Worm (Caenorhabditis elegans) whole organism, L2 larva: ENCODE data around the gene F38B7.10.
"Not testable (repeated sequence)": the region's sequence is repeated elsewhere in the genome, so short reads cannot be mapped to it uniquely, and the experiment has no call there.

Source experiments
- C34F6.9 ChIP-seq: fragments of 150-350 bp; optimal IDR thresholded peaks from 2 replicates; lab custom pipeline; 2014; ENCODE audit warnings: missing biosample characterization, missing genetic modification characterization
- F13H6.1 ChIP-seq: sonication (generic microtip); optimal IDR thresholded peaks from 2 replicates; lab custom pipeline; 2016; ENCODE audit warnings: missing genetic modification characterization, missing compliant biosample characterization
- aly-2 ChIP-seq: fragments of 150-350 bp; optimal IDR thresholded peaks from 2 replicates; lab custom pipeline; 2014; ENCODE audit warnings: missing biosample characterization, missing genetic modification characterization
- blmp-1 ChIP-seq: sonication (generic microtip); optimal IDR thresholded peaks from 2 replicates; lab custom pipeline; 2017; ENCODE audit warnings: missing genetic modification characterization, mild to moderate bottlenecking, missing compliant biosample characterization, antibody characterized with exemption, moderate library complexity; ENCODE audit not compliant: insufficient read depth
- ceh-16 ChIP-seq: fragments of 150-350 bp; optimal IDR thresholded peaks from 2 replicates; lab custom pipeline; 2014; ENCODE audit warnings: missing biosample characterization, missing genetic modification characterization
- crh-2 ChIP-seq: sonication (generic microtip); optimal IDR thresholded peaks from 2 replicates; lab custom pipeline; 2017; ENCODE audit warnings: missing biosample characterization, missing genetic modification characterization
- dmd-4 ChIP-seq: sonication (generic microtip); optimal IDR thresholded peaks from 2 replicates; lab custom pipeline; 2017; ENCODE audit warnings: missing biosample characterization, missing genetic modification characterization
- egl-27 ChIP-seq: sonication (generic microtip); optimal IDR thresholded peaks from 3 replicates; lab custom pipeline; 2017; ENCODE audit warnings: missing biosample characterization, missing genetic modification reagents, missing genetic modification characterization
- elt-1 ChIP-seq: fragments of 150-350 bp; optimal IDR thresholded peaks from 2 replicates; lab custom pipeline; 2014; ENCODE audit warnings: missing biosample characterization, missing genetic modification characterization
- fos-1 ChIP-seq: fragments of 150-350 bp; optimal IDR thresholded peaks from 2 replicates; lab custom pipeline; 2014; ENCODE audit warnings: missing biosample characterization, missing genetic modification characterization
- gmeb-1 ChIP-seq: fragments of 150-350 bp; optimal IDR thresholded peaks from 2 replicates; lab custom pipeline; 2014; ENCODE audit warnings: missing biosample characterization, missing genetic modification characterization
- lin-11 ChIP-seq: fragments of 150-350 bp; sonication (generic microtip); optimal IDR thresholded peaks from 2 replicates; lab custom pipeline; 2014; ENCODE audit warnings: missing biosample characterization, missing genetic modification characterization, inconsistent platforms, mixed read lengths
- lin-13 ChIP-seq: fragments of 150-350 bp; optimal IDR thresholded peaks from 2 replicates; lab custom pipeline; 2014; ENCODE audit warnings: missing biosample characterization, missing genetic modification reagents, missing genetic modification characterization
- lin-39 ChIP-seq: fragments of 150-350 bp; optimal IDR thresholded peaks from 2 replicates; lab custom pipeline; 2014; ENCODE audit warnings: missing biosample characterization, missing genetic modification reagents, missing genetic modification characterization
- lsy-2 ChIP-seq, 2 experiments: fragments of 150-350 bp in 1 of 2; sonication (generic microtip) in 1 of 2; optimal IDR thresholded peaks; 2 replicates each; lab custom pipeline; 2014 to 2017; ENCODE audit warnings: missing biosample characterization in 2 of 2, missing genetic modification characterization in 2 of 2
- mbf-1 ChIP-seq: sonication (generic microtip); optimal IDR thresholded peaks from 2 replicates; lab custom pipeline; 2017; ENCODE audit warnings: missing biosample characterization, missing genetic modification characterization
- mdl-1 ChIP-seq, 2 experiments: fragments of 150-350 bp in 1 of 2; sonication (generic microtip) in 1 of 2; optimal IDR thresholded peaks; 2 replicates each; lab custom pipeline; 2017; ENCODE audit warnings: missing biosample characterization in 2 of 2, missing genetic modification characterization in 2 of 2
- nhr-10 ChIP-seq: sonication (generic microtip); optimal IDR thresholded peaks from 2 replicates; lab custom pipeline; 2017; ENCODE audit warnings: missing biosample characterization, missing genetic modification characterization
- nhr-12 ChIP-seq: fragments of 150-350 bp; optimal IDR thresholded peaks from 2 replicates; lab custom pipeline; 2014; ENCODE audit warnings: missing biosample characterization, missing genetic modification characterization
- nhr-129 ChIP-seq: fragments of 150-350 bp; optimal IDR thresholded peaks from 2 replicates; lab custom pipeline; 2014; ENCODE audit warnings: missing biosample characterization, missing genetic modification characterization
- nhr-21 ChIP-seq: fragments of 150-350 bp; optimal IDR thresholded peaks from 2 replicates; lab custom pipeline; 2014; ENCODE audit warnings: missing biosample characterization, missing genetic modification characterization
- nhr-237 ChIP-seq: fragments of 150-350 bp; optimal IDR thresholded peaks from 2 replicates; lab custom pipeline; 2014; ENCODE audit warnings: missing biosample characterization, missing genetic modification characterization
- nhr-25 ChIP-seq: fragments of 150-350 bp; sonication (generic microtip); optimal IDR thresholded peaks from 3 replicates; lab custom pipeline; 2014; ENCODE audit warnings: missing biosample characterization, missing genetic modification characterization
- nhr-6 ChIP-seq: fragments of 150-350 bp; optimal IDR thresholded peaks from 2 replicates; lab custom pipeline; 2014; ENCODE audit warnings: missing biosample characterization, missing genetic modification characterization
- sem-4 ChIP-seq: fragments of 150-350 bp; optimal IDR thresholded peaks from 2 replicates; lab custom pipeline; 2014; ENCODE audit warnings: missing biosample characterization, missing genetic modification reagents, missing genetic modification characterization
- skn-1 ChIP-seq: sonication (generic microtip); optimal IDR thresholded peaks from 2 replicates; lab custom pipeline; 2017; ENCODE audit warnings: missing biosample characterization, missing genetic modification characterization
- sma-3 ChIP-seq: sonication (generic microtip); optimal IDR thresholded peaks from 2 replicates; lab custom pipeline; 2016; ENCODE audit warnings: missing genetic modification reagents, missing genetic modification characterization, missing compliant biosample characterization
- sma-9 ChIP-seq, 2 experiments: fragments of 150-350 bp in 1 of 2; sonication (generic microtip) in 1 of 2; optimal IDR thresholded peaks; 2 replicates each; lab custom pipeline; 2014 to 2016; ENCODE audit warnings: missing genetic modification characterization in 2 of 2, mild to moderate bottlenecking in 1 of 2, missing biosample characterization in 1 of 2, missing compliant biosample characterization in 1 of 2, missing genetic modification reagents in 1 of 2, moderate library complexity in 1 of 2
- snpc-4 ChIP-seq: fragments of 150-350 bp; optimal IDR thresholded peaks from 2 replicates; lab custom pipeline; 2014; ENCODE audit warnings: missing biosample characterization, missing genetic modification characterization
- unc-55 ChIP-seq: fragments of 150-350 bp; sonication (generic microtip); optimal IDR thresholded peaks from 3 replicates; lab custom pipeline; 2014; ENCODE audit warnings: missing biosample characterization, missing genetic modification reagents, missing genetic modification characterization
- zag-1 ChIP-seq: fragments of 150-350 bp; optimal IDR thresholded peaks from 2 replicates; lab custom pipeline; 2014; ENCODE audit warnings: missing biosample characterization, missing genetic modification characterization
- ztf-1 ChIP-seq: fragments of 200-800 bp; sonication (Bioruptor generic); conservative IDR thresholded peaks from 2 replicates; pipeline ENCODE4 v1.3.6; 2022; ENCODE audit warnings: missing genetic modification characterization, missing compliant biosample characterization
- ztf-11 ChIP-seq: sonication (generic microtip); optimal IDR thresholded peaks from 2 replicates; lab custom pipeline; 2017; ENCODE audit warnings: missing biosample characterization, missing genetic modification characterization
- ztf-4 ChIP-seq: fragments of 150-350 bp; optimal IDR thresholded peaks from 2 replicates; lab custom pipeline; 2014; ENCODE audit warnings: missing biosample characterization, missing genetic modification characterization

Gene F38B7.10

ce11 chrV:11500980-11501379 is 44.3 kb upstream of the F38B7.10 start:
- TF ChIP-seq dmd-4 (no peak), ztf-1 (GFP tag; lab: Robert Waterston, UW) (no peak), zag-1 (tag; lab: Kevin White, UChicago) (no peak)

DNA sequence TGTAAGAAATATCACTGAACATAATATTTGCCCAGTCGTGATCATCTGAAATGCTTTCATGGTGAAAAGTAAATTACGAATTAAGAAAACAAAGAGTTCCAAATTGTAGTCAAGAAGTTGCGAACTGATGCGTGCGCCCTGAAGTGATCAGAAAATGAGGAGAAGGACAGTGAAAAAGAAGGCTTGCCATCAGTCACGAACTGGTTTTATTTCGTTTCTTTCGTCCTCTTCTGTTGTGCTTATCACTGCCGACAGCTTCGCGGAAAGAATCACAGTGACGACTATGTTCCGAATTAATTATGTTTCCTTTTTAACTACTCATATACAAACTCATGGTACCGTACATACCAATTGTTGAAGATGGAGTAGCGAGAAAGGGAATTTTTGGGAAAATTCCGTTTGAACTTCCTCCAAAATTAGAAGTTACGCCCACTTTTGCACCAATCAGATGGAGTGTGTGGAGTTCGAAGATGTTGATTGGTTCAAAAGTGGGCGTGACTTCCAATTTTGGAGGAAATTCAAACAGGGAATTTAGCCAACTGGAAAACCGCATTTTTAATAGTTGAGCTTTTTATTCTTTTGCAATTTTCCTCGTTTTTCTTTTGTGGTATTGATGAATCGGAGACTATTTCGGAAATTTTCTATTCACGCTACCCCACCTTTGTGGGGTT is 42.1 kb upstream of the F38B7.10 start, which contains the start of gene C55A6.12:
TSS of gene C55A6.12 (minus strand) at position 51 of the 671 bp plus-strand sequence.
- TF ChIP-seq C34F6.9 (no peak), gmeb-1 (peak; percentile 10)
- TF ChIP-seq, all 48 proteins: peak for 1

DNA sequence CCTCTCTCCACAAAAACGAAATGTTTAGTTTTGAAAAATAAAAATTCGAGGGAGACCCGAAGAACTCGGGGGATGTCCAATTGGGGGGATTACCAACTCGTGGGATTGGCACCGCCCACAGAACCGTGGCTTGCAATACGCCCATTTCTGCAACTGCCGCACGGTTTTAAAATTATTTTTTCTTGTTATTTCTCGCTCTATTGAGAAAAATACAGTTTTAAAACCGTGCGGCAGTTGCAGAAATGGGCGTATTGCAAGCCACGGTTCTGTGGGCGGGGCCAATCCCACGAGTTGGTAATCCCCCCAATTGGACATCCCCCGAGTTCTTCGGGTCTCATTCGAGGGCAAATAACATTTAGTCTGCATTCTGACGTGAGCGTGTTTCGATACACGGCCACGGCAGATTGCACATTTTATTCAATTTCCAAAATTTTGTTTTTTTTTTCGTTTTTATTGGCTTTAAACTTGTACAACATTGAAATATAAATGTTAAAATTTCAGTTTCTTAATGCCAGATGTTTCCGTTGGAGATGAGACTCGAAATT is 40.4 kb upstream of the F38B7.10 start, which contains the start of the genes C55A6.1 and C55A6.10:
TSS of gene C55A6.1 (minus strand) at position 116 of the 545 bp plus-strand sequence.
TSS of gene C55A6.10 (plus strand) at position 495 of the 545 bp plus-strand sequence.
- TF ChIP-seq C34F6.9 (peak; percentile 63), mdl-1 (tag; optimal IDR thresholded peaks at IDR 0.05; lab: Kevin White, UChicago) (peak in 1 of 2 experiments; percentile 8), zag-1 (tag; lab: Kevin White, UChicago) (peak; percentile 2), nhr-21 (tag; lab: Kevin White, UChicago) (peak; percentile 40), sma-3 (peak; percentile 83), blmp-1 (tag; lab: Kevin White, UChicago) (peak; percentile 10), lin-13 (GFP tag; lab: Kevin White, UChicago) (peak; percentile 69), lsy-2 (tag; optimal IDR thresholded peaks at IDR 0.05; lab: Kevin White, UChicago) (peak; percentile 34 to 73), nhr-25 (peak; percentile 74), sma-9 (GFP tag; optimal IDR thresholded peaks at IDR 0.05; lab: Kevin White, UChicago) (peak; percentile 69), nhr-6 (tag; lab: Kevin White, UChicago) (peak; percentile 18), fos-1 (tag; lab: Kevin White, UChicago) (peak; percentile 25), gmeb-1 (peak; percentile 59), sem-4 (tag; lab: Kevin White, UChicago) (peak; percentile 46), crh-2 (tag; lab: Kevin White, UChicago) (peak; percentile 73), F13H6.1 (tag; lab: Kevin White, UChicago) (peak; percentile 85), lin-11 (peak; percentile 70), nhr-129 (tag; lab: Kevin White, UChicago) (peak; percentile 54), unc-55 (peak; percentile 66)
- not testable (repeated sequence) for TF ChIP-seq sma-9 (tag; optimal IDR thresholded peaks at IDR 0.05; lab: Kevin White, UChicago)

DNA sequence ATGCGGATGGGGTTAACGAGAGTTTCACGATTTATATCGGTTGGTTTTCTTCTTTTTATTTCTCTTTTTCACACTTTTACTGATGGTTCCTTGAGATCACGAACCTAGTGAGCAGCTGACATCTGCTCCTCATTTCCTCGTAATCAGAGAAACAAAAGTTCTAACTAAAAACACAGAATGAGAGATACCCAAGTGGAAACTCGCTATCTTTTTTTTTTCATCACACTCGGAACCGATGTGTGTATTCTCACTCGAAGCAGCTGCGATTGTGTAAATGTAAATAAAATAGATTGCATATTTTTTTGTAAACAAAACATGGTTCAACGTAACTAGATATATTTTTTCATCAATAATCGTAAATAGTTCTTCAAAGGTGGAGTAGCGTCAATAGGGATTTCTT is 39.0 kb upstream of the F38B7.10 start:
- TF ChIP-seq ceh-16 (tag; lab: Kevin White, UChicago): no peak
- TF ChIP-seq skn-1 (tag; lab: Kevin White, UChicago): no peak
- peak in 1 of 2 experiments; percentile 36 for TF ChIP-seq lsy-2 (tag; optimal IDR thresholded peaks at IDR 0.05; lab: Kevin White, UChicago)
- TF ChIP-seq sma-9 (GFP tag; optimal IDR thresholded peaks at IDR 0.05; lab: Kevin White, UChicago): peak; percentile 52
- TF ChIP-seq sma-9 (tag; optimal IDR thresholded peaks at IDR 0.05; lab: Kevin White, UChicago): no peak
- TF ChIP-seq C34F6.9: peak; percentile 44
- no peak for TF ChIP-seq nhr-25
- TF ChIP-seq nhr-129 (tag; lab: Kevin White, UChicago): peak; percentile 46
- TF ChIP-seq ztf-11: no peak
- TF ChIP-seq F13H6.1 (tag; lab: Kevin White, UChicago): peak; percentile 80

DNA sequence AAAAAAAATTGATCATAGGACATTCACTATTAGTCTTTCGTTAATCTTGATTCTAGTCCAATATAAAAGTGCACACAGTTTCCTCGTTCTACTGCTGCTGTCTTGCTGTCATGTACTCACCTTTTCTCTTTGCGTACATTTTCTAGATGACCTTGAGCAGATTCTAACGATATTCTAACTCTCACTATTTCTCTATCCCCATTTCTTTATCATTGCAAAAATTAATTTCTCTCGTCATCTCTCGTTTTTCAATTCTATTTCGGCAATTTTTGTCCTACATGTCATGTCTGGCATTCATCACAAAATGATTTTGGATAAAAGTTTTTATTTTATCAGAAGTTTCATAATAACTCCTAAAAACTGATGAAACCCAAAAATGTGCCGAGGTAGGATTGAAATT is 36.6 kb upstream of the F38B7.10 start, which contains the start of gene ttll-5:
TSS of gene ttll-5 (plus strand) at position 288 of the 400 bp plus-strand sequence.
- TF ChIP-seq aly-2 (no peak), fos-1 (tag; lab: Kevin White, UChicago) (peak; percentile 35), skn-1 (tag; lab: Kevin White, UChicago) (no peak), nhr-25 (peak; percentile 66), ceh-16 (tag; lab: Kevin White, UChicago) (no peak), ztf-4 (tag; lab: Kevin White, UChicago) (no peak), sma-9 (GFP tag; optimal IDR thresholded peaks at IDR 0.05; lab: Kevin White, UChicago) (peak; percentile 87), sma-9 (tag; optimal IDR thresholded peaks at IDR 0.05; lab: Kevin White, UChicago) (no peak), gmeb-1 (no peak), nhr-12 (tag; lab: Kevin White, UChicago) (no peak), lsy-2 (tag; optimal IDR thresholded peaks at IDR 0.05; lab: Kevin White, UChicago) (no peak), mdl-1 (tag; optimal IDR thresholded peaks at IDR 0.05; lab: Kevin White, UChicago) (no peak), F13H6.1 (tag; lab: Kevin White, UChicago) (no peak), lin-11 (no peak), sma-3 (peak; percentile 12), snpc-4 (tag; lab: Kevin White, UChicago) (no peak), ztf-11 (no peak), nhr-10 (tag; lab: Kevin White, UChicago) (no peak), dmd-4 (no peak), lin-13 (GFP tag; lab: Kevin White, UChicago) (no peak), elt-1 (no peak), mbf-1 (tag; lab: Kevin White, UChicago) (no peak), zag-1 (tag; lab: Kevin White, UChicago) (no peak), nhr-237 (tag; lab: Kevin White, UChicago) (no peak), egl-27 (tag; lab: Kevin White, UChicago) (no peak), blmp-1 (tag; lab: Kevin White, UChicago) (peak; percentile 70), lin-39 (tag; lab: Kevin White, UChicago) (no peak)
